Worm (Caenorhabditis elegans): Measurements from ENCODE around the gene F35G12.5.

ce11 chrIII:4561286-4561685 is 22.6 kb upstream of the F35G12.5 start:
- TF ChIP-seq ztf-23 (GFP tag; IDR thresholded peaks at IDR 0.05) (no peak), med-1 (GFP tag; optimal IDR thresholded peaks at IDR 0.05; ENCODE audit: insufficient read depth) (no peak), flt-1 (GFP tag; IDR thresholded peaks at IDR 0.05) (no peak), tab-1 (GFP tag; IDR thresholded peaks at IDR 0.05) (no peak), ref-1 (GFP tag; conservative IDR thresholded peaks at IDR 0.05) (no peak), T22C8.4 (GFP tag; IDR thresholded peaks at IDR 0.05) (no peak), klf-2 (GFP tag; conservative IDR thresholded peaks at IDR 0.05) (no peak)
